Worm (Caenorhabditis elegans): ENCODE data around the gene rabs-5.

DNA sequence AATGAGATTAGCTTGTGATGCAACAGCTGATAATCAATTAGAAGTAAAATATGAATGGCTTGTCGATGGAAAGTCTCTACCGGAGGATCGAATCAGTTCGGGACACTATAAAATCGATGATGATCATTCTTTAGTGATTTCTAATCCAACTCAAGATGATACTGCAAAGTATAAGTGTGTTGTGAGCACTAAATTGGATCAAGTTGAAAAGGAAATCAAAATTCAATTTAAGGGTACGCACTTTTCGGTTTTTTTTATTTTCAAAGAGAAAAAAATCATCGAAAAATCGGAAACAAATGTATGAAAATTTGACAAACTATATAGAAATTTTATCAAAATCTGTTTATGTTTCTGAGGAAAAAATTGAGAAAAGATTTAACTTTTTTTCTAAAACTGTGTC, 30.9 kb downstream of the rabs-5 start:
- no peak for TF ChIP-seq ama-1 (optimal IDR thresholded peaks at IDR 0.05)
- no peak for TF ChIP-seq B0310.2 (tag; optimal IDR thresholded peaks at IDR 0.05)
- TF ChIP-seq tra-4 (tag; optimal IDR thresholded peaks at IDR 0.05): no peak
- TF ChIP-seq ceh-36 (tag; optimal IDR thresholded peaks at IDR 0.05): no peak
- no peak for TF ChIP-seq sea-1 (GFP tag; conservative IDR thresholded peaks at IDR 0.05)
- TF ChIP-seq flt-1 (GFP tag; IDR thresholded peaks at IDR 0.05): no peak
- no peak for TF ChIP-seq aly-1 (tag; optimal IDR thresholded peaks at IDR 0.05)
- no peak for TF ChIP-seq F13C5.2 (tag; optimal IDR thresholded peaks at IDR 0.05)

Data from whole organism, early embryonic.